Worm (Caenorhabditis elegans): ENCODE data around the gene W02D7.8.

DNA sequence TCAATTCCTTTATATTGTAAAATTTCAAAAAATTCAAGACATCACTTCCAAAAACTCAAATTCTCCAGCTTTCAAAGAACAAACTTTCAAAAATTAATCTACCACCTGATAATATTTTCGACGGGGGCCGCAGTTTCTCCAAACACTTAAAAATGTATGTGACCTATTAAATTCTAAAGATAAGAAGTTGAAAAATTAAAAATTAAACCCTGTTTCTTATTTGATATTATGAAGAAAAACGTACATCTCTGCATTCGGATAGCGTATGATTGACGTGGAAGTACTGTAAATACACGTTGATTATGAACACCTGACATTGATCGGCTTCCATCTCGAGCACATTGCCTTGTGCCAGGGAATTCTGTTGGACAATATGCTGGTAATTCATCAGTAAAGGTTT, 326 bp downstream of the W02D7.8 start:
- TF ChIP-seq tbx-37 (GFP tag; conservative IDR thresholded peaks at IDR 0.05) = no peak
- TF ChIP-seq tra-4 (tag; optimal IDR thresholded peaks at IDR 0.05) = no peak
- no peak for TF ChIP-seq flt-1 (GFP tag; IDR thresholded peaks at IDR 0.05)
- no peak for TF ChIP-seq hmbx-1 (tag; optimal IDR thresholded peaks at IDR 0.05)
- no peak for TF ChIP-seq ama-1 (optimal IDR thresholded peaks at IDR 0.05)
- TF ChIP-seq ceh-13 (GFP tag; optimal IDR thresholded peaks at IDR 0.05) = no peak
- TF ChIP-seq scrt-1 (GFP tag; IDR thresholded peaks at IDR 0.05) = no peak
- no peak for TF ChIP-seq hnd-1 (tag; optimal IDR thresholded peaks at IDR 0.05)
- no peak for TF ChIP-seq ets-7 (tag; optimal IDR thresholded peaks at IDR 0.05)
- TF ChIP-seq hmg-4 (GFP tag; optimal IDR thresholded peaks at IDR 0.05) = no peak
- no peak for TF ChIP-seq F13C5.2 (tag; optimal IDR thresholded peaks at IDR 0.05)
- no peak for TF ChIP-seq ceh-36 (tag; optimal IDR thresholded peaks at IDR 0.05)
- TF ChIP-seq sea-1 (GFP tag; conservative IDR thresholded peaks at IDR 0.05) = no peak

Measured in whole organism, early embryonic.